ENCODE assay signal across 1 fruit fly cellular context in genomic region chr3L:9410754-9411423, dm6.
TF ChIP-seq lines count a peak whose summit lies in the region.

CG4022 (minus strand) TSS chr3L:9410832.
Cpsf5 (plus strand) TSS chr3L:9411038.

TF ChIP-seq in whole organism, embryonic, 481 proteins besides CTCF, POLR2A, EP300 and RAD21 (continued from another document and continues in another):
- no peak for TF ChIP-seq hb (GFP tag; IDR thresholded peaks at IDR 0.05; lab: Robert Waterston, UW; ENCODE audit: partially characterized antibody)
- TF ChIP-seq dmrt99B (tag; optimal IDR thresholded peaks at IDR 0.05; lab: Kevin White, UChicago), result no peak
- TF ChIP-seq da (GFP tag; optimal IDR thresholded peaks at IDR 0.05; lab: Kevin White, UChicago), result peak; percentile 21
- peak; percentile 79 for TF ChIP-seq Nf-YC (tag; optimal IDR thresholded peaks at IDR 0.05; lab: Kevin White, UChicago)
- peak; percentile 54 for TF ChIP-seq vfl (GFP tag; optimal IDR thresholded peaks at IDR 0.05; lab: Kevin White, UChicago)
- TF ChIP-seq D (optimal IDR thresholded peaks at IDR 0.05; lab: Kevin White, UChicago), result no peak
- TF ChIP-seq D (GFP tag; optimal IDR thresholded peaks at IDR 0.05; lab: Kevin White, UChicago), result peak; percentile 75
- peak; percentile 74 for TF ChIP-seq CG13123 (GFP tag; optimal IDR thresholded peaks at IDR 0.05; lab: Kevin White, UChicago)
- peak; percentile 75 for TF ChIP-seq Hr3 (GFP tag; optimal IDR thresholded peaks at IDR 0.05; lab: Kevin White, UChicago)
- TF ChIP-seq kah (GFP tag; optimal IDR thresholded peaks at IDR 0.05; lab: Kevin White, UChicago), result peak; percentile 22
- TF ChIP-seq CG17829 (tag; optimal IDR thresholded peaks at IDR 0.05; lab: Kevin White, UChicago), result peak; percentile 91
- peak; percentile 85 for TF ChIP-seq vvl (GFP tag; IDR thresholded peaks at IDR 0.05; lab: Robert Waterston, UW)
- peak in 1 of 3 experiments; percentile 84 for TF ChIP-seq lola (GFP tag; optimal IDR thresholded peaks at IDR 0.05; lab: Kevin White, UChicago)
- peak; percentile 70 for TF ChIP-seq E2f2 (GFP tag; IDR thresholded peaks at IDR 0.05; lab: Robert Waterston, UW)
- TF ChIP-seq CG11723 (GFP tag; optimal IDR thresholded peaks at IDR 0.05; lab: Kevin White, UChicago), result peak; percentile 52
- no peak for TF ChIP-seq hth (optimal IDR thresholded peaks at IDR 0.05; lab: Kevin White, UChicago)
- TF ChIP-seq insv (GFP tag; optimal IDR thresholded peaks at IDR 0.05; lab: Kevin White, UChicago), result peak in 1 of 2 experiments; percentile 66
- TF ChIP-seq Blimp-1 (GFP tag; optimal IDR thresholded peaks at IDR 0.05; lab: Kevin White, UChicago), result peak; percentile 79
- TF ChIP-seq dm (GFP tag; optimal IDR thresholded peaks at IDR 0.05; lab: Kevin White, UChicago), result peak; percentile 30
- no peak for TF ChIP-seq CG15073 (GFP tag; optimal IDR thresholded peaks at IDR 0.05; lab: Kevin White, UChicago)
- TF ChIP-seq HLH54F (GFP tag; optimal IDR thresholded peaks at IDR 0.05; lab: Kevin White, UChicago), result peak; percentile 75
- TF ChIP-seq unc-4 (GFP tag; IDR thresholded peaks at IDR 0.05; lab: Robert Waterston, UW; ENCODE audit: partially characterized antibody), result 0 out of 2 replicates have a peak, but pooled peaks have one; percentile 16
- no peak for TF ChIP-seq Hr78 (GFP tag; optimal IDR thresholded peaks at IDR 0.05; lab: Kevin White, UChicago)
- 0 out of 3 replicates have a peak, but pooled peaks have one; percentile 20 for TF ChIP-seq CG11560 (tag; IDR thresholded peaks at IDR 0.05; lab: Robert Waterston, UW)
- peak; percentile 90 for TF ChIP-seq CG17186 (GFP tag; optimal IDR thresholded peaks at IDR 0.05; lab: Kevin White, UChicago)
- TF ChIP-seq Dll (GFP tag; IDR thresholded peaks at IDR 0.05; lab: Robert Waterston, UW; ENCODE audit: partially characterized antibody), result peak; percentile 50
- TF ChIP-seq danr (GFP tag; IDR thresholded peaks at IDR 0.05; lab: Robert Waterston, UW), result peak; percentile 52; the same call in 1 of the 2 replicates
- 0 out of 2 replicates have a peak, but pooled peaks have one; percentile 13 for TF ChIP-seq bowl (GFP tag; IDR thresholded peaks at IDR 0.05; lab: Robert Waterston, UW)
- TF ChIP-seq Camta (GFP tag; optimal IDR thresholded peaks at IDR 0.05; lab: Kevin White, UChicago), result peak; percentile 61
- peak; percentile 32 for TF ChIP-seq Mes4 (GFP tag; optimal IDR thresholded peaks at IDR 0.05; lab: Kevin White, UChicago)
- peak; percentile 63 for TF ChIP-seq oc (tag; optimal IDR thresholded peaks at IDR 0.05; lab: Kevin White, UChicago)
- peak; percentile 73 for TF ChIP-seq CG1602 (GFP tag; optimal IDR thresholded peaks at IDR 0.05; lab: Kevin White, UChicago)
- TF ChIP-seq h (optimal IDR thresholded peaks at IDR 0.05; lab: Kevin White, UChicago), result no peak
- TF ChIP-seq gce (GFP tag; IDR thresholded peaks at IDR 0.05; lab: Robert Waterston, UW), result peak; percentile 80; the same call in 1 of the 3 replicates
- TF ChIP-seq CG5245 (GFP tag; optimal IDR thresholded peaks at IDR 0.05; lab: Kevin White, UChicago), result peak; percentile 65
- no peak for TF ChIP-seq Hey (tag; optimal IDR thresholded peaks at IDR 0.05; lab: Kevin White, UChicago)
- TF ChIP-seq tap (tag; optimal IDR thresholded peaks at IDR 0.05; lab: Kevin White, UChicago), result peak; percentile 81
- peak; percentile 82 for TF ChIP-seq sisA (GFP tag; IDR thresholded peaks at IDR 0.05; lab: Robert Waterston, UW)
- peak; percentile 23; the same call in 1 of the 2 replicates for TF ChIP-seq Bgb (GFP tag; IDR thresholded peaks at IDR 0.05; lab: Robert Waterston, UW; ENCODE audit: partially characterized antibody)
- peak; percentile 70 for TF ChIP-seq ssp (GFP tag; IDR thresholded peaks at IDR 0.05; lab: Robert Waterston, UW)
- peak; percentile 86 for TF ChIP-seq grau (tag; optimal IDR thresholded peaks at IDR 0.05; lab: Kevin White, UChicago)
- peak; percentile 63 for TF ChIP-seq CG18764 (GFP tag; optimal IDR thresholded peaks at IDR 0.05; lab: Kevin White, UChicago)
- no peak for TF ChIP-seq br (optimal IDR thresholded peaks at IDR 0.05; lab: Kevin White, UChicago)
- peak; percentile 63 for TF ChIP-seq CG17568 (GFP tag; optimal IDR thresholded peaks at IDR 0.05; lab: Kevin White, UChicago)
- TF ChIP-seq CG2875 (GFP tag; optimal IDR thresholded peaks at IDR 0.05; lab: Kevin White, UChicago), result peak; percentile 47
- peak; percentile 63 for TF ChIP-seq Ets97D (GFP tag; optimal IDR thresholded peaks at IDR 0.05; lab: Kevin White, UChicago)
- no peak for TF ChIP-seq CG10565 (GFP tag; optimal IDR thresholded peaks at IDR 0.05; lab: Kevin White, UChicago)
- TF ChIP-seq Doc3 (GFP tag; IDR thresholded peaks at IDR 0.05; lab: Robert Waterston, UW; ENCODE audit: partially characterized antibody), result no peak
- no peak for TF ChIP-seq disco-r (GFP tag; optimal IDR thresholded peaks at IDR 0.05; lab: Kevin White, UChicago)
- peak; percentile 45 for TF ChIP-seq CG16863 (GFP tag; optimal IDR thresholded peaks at IDR 0.05; lab: Kevin White, UChicago)
- peak; percentile 12 for TF ChIP-seq jing (GFP tag; optimal IDR thresholded peaks at IDR 0.05; lab: Kevin White, UChicago)
- TF ChIP-seq CG10147 (GFP tag; optimal IDR thresholded peaks at IDR 0.05; lab: Kevin White, UChicago), result peak; percentile 71
- TF ChIP-seq cas (GFP tag; IDR thresholded peaks at IDR 0.05; lab: Robert Waterston, UW), result peak; percentile 74
- peak; percentile 92 for TF ChIP-seq sens (GFP tag; lab: Kevin White, UChicago)
- TF ChIP-seq Doc2 (GFP tag; IDR thresholded peaks at IDR 0.05; lab: Robert Waterston, UW), result no peak
- peak; percentile 61; the same call in 1 of the 2 replicates for TF ChIP-seq Adf1 (GFP tag; IDR thresholded peaks at IDR 0.05; lab: Robert Waterston, UW)
- TF ChIP-seq Optix (GFP tag; IDR thresholded peaks at IDR 0.05; lab: Robert Waterston, UW), result no peak; the same call in 1 of the 3 replicates
- no peak for TF ChIP-seq CG34224 (GFP tag; IDR thresholded peaks at IDR 0.05; lab: Robert Waterston, UW; ENCODE audit: partially characterized antibody)
- no peak for TF ChIP-seq Gsc (GFP tag; IDR thresholded peaks at IDR 0.05; lab: Robert Waterston, UW)
- peak; percentile 85 for TF ChIP-seq Mad (GFP tag; optimal IDR thresholded peaks at IDR 0.05; lab: Kevin White, UChicago)
- TF ChIP-seq Sry-δ (GFP tag; optimal IDR thresholded peaks at IDR 0.05; lab: Kevin White, UChicago), result peak; percentile 42
- TF ChIP-seq Sox100B (GFP tag; optimal IDR thresholded peaks at IDR 0.05; lab: Kevin White, UChicago), result peak; percentile 71
- peak; percentile 84 for TF ChIP-seq sqz (GFP tag; optimal IDR thresholded peaks at IDR 0.05; lab: Kevin White, UChicago)
- peak; percentile 46 for TF ChIP-seq CG3065 (GFP tag; optimal IDR thresholded peaks at IDR 0.05; lab: Kevin White, UChicago)
- TF ChIP-seq CG3838 (GFP tag; optimal IDR thresholded peaks at IDR 0.05; lab: Kevin White, UChicago), result peak; percentile 74
- peak; percentile 66 for TF ChIP-seq scrt (GFP tag; optimal IDR thresholded peaks at IDR 0.05; lab: Kevin White, UChicago)
- no peak for TF ChIP-seq CG4282 (GFP tag; optimal IDR thresholded peaks at IDR 0.05; lab: Kevin White, UChicago)
- TF ChIP-seq ase (GFP tag; IDR thresholded peaks at IDR 0.05; lab: Robert Waterston, UW), result peak; percentile 73; the same call in 2 of the 3 replicates
- TF ChIP-seq CG9437 (GFP tag; optimal IDR thresholded peaks at IDR 0.05; lab: Kevin White, UChicago), result peak; percentile 60
- peak; percentile 74 for TF ChIP-seq seq (GFP tag; IDR thresholded peaks at IDR 0.05; lab: Robert Waterston, UW)
- TF ChIP-seq CG2889 (GFP tag; IDR thresholded peaks at IDR 0.05; lab: Robert Waterston, UW), result peak; percentile 77
- TF ChIP-seq CG4424 (GFP tag; optimal IDR thresholded peaks at IDR 0.05; lab: Kevin White, UChicago), result peak; percentile 86
- TF ChIP-seq Nf-YB (GFP tag; optimal IDR thresholded peaks at IDR 0.05; lab: Kevin White, UChicago), result peak; percentile 70
- TF ChIP-seq NC2β (GFP tag; optimal IDR thresholded peaks at IDR 0.05; lab: Kevin White, UChicago), result peak; percentile 44
- peak; percentile 76 for TF ChIP-seq CG1529 (GFP tag; optimal IDR thresholded peaks at IDR 0.05; lab: Kevin White, UChicago)
- TF ChIP-seq kni (GFP tag; optimal IDR thresholded peaks at IDR 0.05; lab: Kevin White, UChicago), result peak; percentile 93
- peak; percentile 61 for TF ChIP-seq CG4820 (GFP tag; optimal IDR thresholded peaks at IDR 0.05; lab: Kevin White, UChicago)
- TF ChIP-seq Fer2 (tag; optimal IDR thresholded peaks at IDR 0.05; lab: Kevin White, UChicago), result peak; percentile 67
- TF ChIP-seq so (GFP tag; IDR thresholded peaks at IDR 0.05; lab: Robert Waterston, UW), result peak; percentile 85; the same call in 2 of the 3 replicates
- TF ChIP-seq lbe (GFP tag; optimal IDR thresholded peaks at IDR 0.05; lab: Kevin White, UChicago), result peak; percentile 66
- no peak for TF ChIP-seq CG10274 (GFP tag; optimal IDR thresholded peaks at IDR 0.05; lab: Kevin White, UChicago)
- peak; percentile 71 for TF ChIP-seq CG12769 (tag; optimal IDR thresholded peaks at IDR 0.05; lab: Kevin White, UChicago)
- TF ChIP-seq CG11398 (GFP tag; optimal IDR thresholded peaks at IDR 0.05; lab: Kevin White, UChicago), result no peak
- peak; percentile 86 for TF ChIP-seq CG10366 (GFP tag; IDR thresholded peaks at IDR 0.05; lab: Robert Waterston, UW)
- peak; percentile 79 for TF ChIP-seq CG32772 (GFP tag; IDR thresholded peaks at IDR 0.05; lab: Robert Waterston, UW)
- peak; percentile 89 for TF ChIP-seq sug (tag; optimal IDR thresholded peaks at IDR 0.05; lab: Kevin White, UChicago)
- TF ChIP-seq fu2 (GFP tag; optimal IDR thresholded peaks at IDR 0.05; lab: Kevin White, UChicago), result no peak
- peak; percentile 36 for TF ChIP-seq nau (GFP tag; optimal IDR thresholded peaks at IDR 0.05; lab: Kevin White, UChicago)
- no peak for TF ChIP-seq MTF-1 (GFP tag; optimal IDR thresholded peaks at IDR 0.05; lab: Kevin White, UChicago; ENCODE audit: borderline replicate concordance)
- peak; percentile 75 for TF ChIP-seq CrebB (tag; optimal IDR thresholded peaks at IDR 0.05; lab: Kevin White, UChicago)
- TF ChIP-seq crp (GFP tag; optimal IDR thresholded peaks at IDR 0.05; lab: Kevin White, UChicago), result peak in 1 of 2 experiments; percentile 53
- TF ChIP-seq NC2α (GFP tag; optimal IDR thresholded peaks at IDR 0.05; lab: Kevin White, UChicago), result no peak
- no peak for TF ChIP-seq mld (GFP tag; IDR thresholded peaks at IDR 0.05; lab: Robert Waterston, UW; ENCODE audit: partially characterized antibody)
- peak; percentile 80 for TF ChIP-seq Oaz (GFP tag; IDR thresholded peaks at IDR 0.05; lab: Robert Waterston, UW)
- TF ChIP-seq HHEX (GFP tag; optimal IDR thresholded peaks at IDR 0.05; lab: Kevin White, UChicago), result peak; percentile 69
- peak; percentile 79 for TF ChIP-seq caup (GFP tag; optimal IDR thresholded peaks at IDR 0.05; lab: Kevin White, UChicago; ENCODE audit: severe bottlenecking)
- peak; percentile 86 for TF ChIP-seq tgo (GFP tag; IDR thresholded peaks at IDR 0.05; lab: Robert Waterston, UW)
- TF ChIP-seq CG15601 (tag; optimal IDR thresholded peaks at IDR 0.05; lab: Kevin White, UChicago), result peak; percentile 86
- no peak for TF ChIP-seq bbx (GFP tag; IDR thresholded peaks at IDR 0.05; lab: Robert Waterston, UW; ENCODE audit: partially characterized antibody)
- TF ChIP-seq CG17328 (GFP tag; IDR thresholded peaks at IDR 0.05; lab: Robert Waterston, UW), result peak; percentile 87
- peak; percentile 46 to 83 for TF ChIP-seq Hr51 (GFP tag; optimal IDR thresholded peaks at IDR 0.05; lab: Kevin White, UChicago)
- TF ChIP-seq dpn (GFP tag; optimal IDR thresholded peaks at IDR 0.05; lab: Kevin White, UChicago), result peak; percentile 66 to 85
- no peak for TF ChIP-seq luna (GFP tag; optimal IDR thresholded peaks at IDR 0.05; lab: Kevin White, UChicago)
- peak; percentile 80 for TF ChIP-seq CG18619 (GFP tag; optimal IDR thresholded peaks at IDR 0.05; lab: Kevin White, UChicago)
- TF ChIP-seq Gug (GFP tag; IDR thresholded peaks at IDR 0.05; lab: Robert Waterston, UW), result peak; percentile 58; the same call in 3 of the 4 replicates
- TF ChIP-seq CG13296 (GFP tag; optimal IDR thresholded peaks at IDR 0.05; lab: Kevin White, UChicago), result peak; percentile 72
- peak; percentile 89 for TF ChIP-seq CG2120 (GFP tag; optimal IDR thresholded peaks at IDR 0.05; lab: Kevin White, UChicago)
- TF ChIP-seq CG7372 (GFP tag; IDR thresholded peaks at IDR 0.05; lab: Robert Waterston, UW), result peak; percentile 84
- TF ChIP-seq Oli (tag; optimal IDR thresholded peaks at IDR 0.05; lab: Kevin White, UChicago), result peak; percentile 69
- peak; percentile 90 for TF ChIP-seq CG8924 (tag; optimal IDR thresholded peaks at IDR 0.05; lab: Kevin White, UChicago)
- TF ChIP-seq HLH3B (GFP tag; IDR thresholded peaks at IDR 0.05; lab: Robert Waterston, UW), result peak; percentile 84
- TF ChIP-seq CG11085 (GFP tag; IDR thresholded peaks at IDR 0.05; lab: Robert Waterston, UW), result peak; percentile 56; the same call in 1 of the 2 replicates
- peak; percentile 6 for TF ChIP-seq CG3995 (GFP tag; optimal IDR thresholded peaks at IDR 0.05; lab: Kevin White, UChicago)
- TF ChIP-seq onecut (GFP tag; IDR thresholded peaks at IDR 0.05; lab: Robert Waterston, UW), result peak; percentile 81
- peak; percentile 66 for TF ChIP-seq CG6272 (GFP tag; IDR thresholded peaks at IDR 0.05; lab: Robert Waterston, UW)
- TF ChIP-seq slou (GFP tag; optimal IDR thresholded peaks at IDR 0.05; lab: Kevin White, UChicago), result peak; percentile 51
- peak; percentile 60 for TF ChIP-seq CG13624 (GFP tag; optimal IDR thresholded peaks at IDR 0.05; lab: Kevin White, UChicago)
- peak; percentile 48 for TF ChIP-seq mirr (GFP tag; optimal IDR thresholded peaks at IDR 0.05; lab: Kevin White, UChicago)
- peak; percentile 48 for TF ChIP-seq Dref (GFP tag; IDR thresholded peaks at IDR 0.05; lab: Robert Waterston, UW)
- TF ChIP-seq CG31365 (tag; optimal IDR thresholded peaks at IDR 0.05; lab: Kevin White, UChicago), result peak; percentile 13
- peak; percentile 88 for TF ChIP-seq lab (GFP tag; optimal IDR thresholded peaks at IDR 0.05; lab: Kevin White, UChicago)
- TF ChIP-seq org-1 (GFP tag; optimal IDR thresholded peaks at IDR 0.05; lab: Kevin White, UChicago), result peak; percentile 45
- peak; percentile 99 for TF ChIP-seq CG7745 (tag; optimal IDR thresholded peaks at IDR 0.05; lab: Kevin White, UChicago)
- TF ChIP-seq nerfin-1 (tag; optimal IDR thresholded peaks at IDR 0.05; lab: Kevin White, UChicago), result peak; percentile 69
- peak; percentile 88 for TF ChIP-seq CG15269 (tag; optimal IDR thresholded peaks at IDR 0.05; lab: Kevin White, UChicago)
- TF ChIP-seq CG1792 (GFP tag; optimal IDR thresholded peaks at IDR 0.05; lab: Kevin White, UChicago), result peak; percentile 55
- TF ChIP-seq wek (GFP tag; optimal IDR thresholded peaks at IDR 0.05; lab: Kevin White, UChicago), result no peak
- no peak for TF ChIP-seq Atf-2 (GFP tag; optimal IDR thresholded peaks at IDR 0.05; lab: Kevin White, UChicago)
- peak; percentile 81 for TF ChIP-seq CG10267 (tag; optimal IDR thresholded peaks at IDR 0.05; lab: Kevin White, UChicago)
